Worm (Caenorhabditis elegans) whole organism, young adult: ENCODE results near the gene math-3.
"Not testable (repeated sequence)": the region's sequence is repeated elsewhere in the genome, so short reads cannot be mapped to it uniquely, and the experiment has no call there.

Experiments
- K11D2.4 ChIP-seq: fragments of 200-800 bp; sonication (Bioruptor generic); IDR thresholded peaks from 2 replicates; pipeline ENCODE4 v1.3.6; 2022; ENCODE audit warnings: missing genetic modification reagents, missing genetic modification characterization, missing compliant biosample characterization
- T26A5.8 ChIP-seq: sonication (generic microtip); optimal IDR thresholded peaks from 2 replicates; lab custom pipeline; 2016; ENCODE audit warnings: missing genetic modification characterization, missing compliant biosample characterization
- Y79H2A.3 ChIP-seq: fragments of 200-800 bp; sonication (Bioruptor generic); conservative IDR thresholded peaks from 2 replicates; pipeline ENCODE4 v1.3.6; 2022; ENCODE audit warnings: missing genetic modification reagents, missing genetic modification characterization, missing compliant biosample characterization
- aptf-2 ChIP-seq: fragments of 200-800 bp; sonication (Bioruptor generic); conservative IDR thresholded peaks from 2 replicates; pipeline ENCODE4 v1.3.6; 2022; ENCODE audit warnings: missing genetic modification reagents, missing genetic modification characterization, missing compliant biosample characterization
- aptf-3 ChIP-seq: fragments of 200-800 bp; sonication (Bioruptor generic); IDR thresholded peaks from 2 replicates; pipeline ENCODE4 v1.3.6; 2022; ENCODE audit warnings: missing genetic modification characterization, missing compliant biosample characterization
- attf-3 ChIP-seq: fragments of 200-800 bp; sonication (Bioruptor generic); conservative IDR thresholded peaks from 2 replicates; pipeline ENCODE4 v1.3.6; 2022; ENCODE audit warnings: missing genetic modification reagents, missing genetic modification characterization, missing compliant biosample characterization
- attf-6 ChIP-seq: fragments of 200-800 bp; sonication (Bioruptor generic); IDR thresholded peaks from 2 replicates; pipeline ENCODE4 v1.3.6; 2022; ENCODE audit warnings: missing genetic modification reagents, missing genetic modification characterization, missing compliant biosample characterization
- ceh-100 ChIP-seq: fragments of 200-800 bp; sonication (Bioruptor generic); IDR thresholded peaks from 2 replicates; pipeline ENCODE4 v1.3.6; 2022; ENCODE audit warnings: missing genetic modification reagents, missing genetic modification characterization, missing compliant biosample characterization
- mel-28 ChIP-seq: sonication (generic microtip); optimal IDR thresholded peaks from 2 replicates; lab custom pipeline; 2016; ENCODE audit warnings: borderline replicate concordance, mild to moderate bottlenecking, missing genetic modification characterization, missing compliant biosample characterization
- nfya-1 ChIP-seq: sonication (generic microtip); optimal IDR thresholded peaks from 2 replicates; lab custom pipeline; 2017; ENCODE audit warnings: antibody characterized with exemption, missing compliant biosample characterization, missing genetic modification characterization, borderline replicate concordance; ENCODE audit not compliant: insufficient read depth
- nhr-179 ChIP-seq: sonication (generic microtip); optimal IDR thresholded peaks from 2 replicates; lab custom pipeline; 2016; ENCODE audit warnings: mild to moderate bottlenecking, missing genetic modification characterization, missing compliant biosample characterization
- nhr-80 ChIP-seq: sonication (generic microtip); optimal IDR thresholded peaks from 2 replicates; lab custom pipeline; 2016; ENCODE audit warnings: missing genetic modification characterization, missing compliant biosample characterization
- pha-4 ChIP-seq: fragments of 150-350 bp; sonication (generic microtip); optimal IDR thresholded peaks from 2 replicates; lab custom pipeline; 2014; ENCODE audit warnings: missing biosample characterization, missing genetic modification reagents, missing genetic modification characterization
- unc-130 ChIP-seq: sonication (generic microtip); optimal IDR thresholded peaks from 2 replicates; lab custom pipeline; 2016; ENCODE audit warnings: missing genetic modification reagents, missing genetic modification characterization, missing compliant biosample characterization

Gene math-3

ce11 chrII:1820774-1821173, 48.9 kb downstream of the math-3 start, which contains the start of gene fbxa-3:
Gene fbxa-3 (minus strand): TSS chrII:1820874.
- TF ChIP-seq Y79H2A.3 (GFP tag; lab: Robert Waterston, UW) (no peak), nhr-179 (tag; lab: Kevin White, UChicago) (no peak), nfya-1 (tag; lab: Kevin White, UChicago) (no peak), T26A5.8 (no peak), K11D2.4 (GFP tag; lab: Robert Waterston, UW) (no peak), aptf-2 (GFP tag; lab: Robert Waterston, UW) (no peak), unc-130 (no peak), pha-4 (tag; lab: Kevin White, UChicago) (no peak), attf-3 (GFP tag; lab: Robert Waterston, UW) (no peak), attf-6 (GFP tag; lab: Robert Waterston, UW) (no peak)
- TF ChIP-seq, all 124 proteins: peak for 0

ce11 chrII:1823597-1823996, 51.7 kb downstream of the math-3 start:
- TF ChIP-seq nhr-80 (tag; lab: Kevin White, UChicago): peak; percentile 27

- TF ChIP-seq ceh-100 (GFP tag; lab: Robert Waterston, UW); mel-28 (tag; lab: Kevin White, UChicago); aptf-3: not testable (repeated sequence)
- TF ChIP-seq, all 124 proteins: peak for 0; not testable (repeated sequence) for 124
Measured at ce11 chrII:1824329-1824728, 52.4 kb downstream of the math-3 start, which contains the start of gene math-41. Gene math-41 (plus strand): TSS chrII:1824629.
